Worm (Caenorhabditis elegans): ENCODE data around the gene kcnl-3.

- TF ChIP-seq unc-62 (GFP tag; optimal IDR thresholded peaks at IDR 0.05) (no peak), snpc-4 (tag; optimal IDR thresholded peaks at IDR 0.05) (no peak), blmp-1 (tag; optimal IDR thresholded peaks at IDR 0.05) (no peak), elt-1 (tag; optimal IDR thresholded peaks at IDR 0.05; ENCODE audit: borderline replicate concordance, insufficient read depth) (no peak), mep-1 (tag; optimal IDR thresholded peaks at IDR 0.05) (no peak), pha-4 (tag; optimal IDR thresholded peaks at IDR 0.05) (no peak), mab-5 (tag; optimal IDR thresholded peaks at IDR 0.05) (no peak)
Observed at ce11 chrX:5382778-5383177, 3.9 kb upstream of the kcnl-3 start.

Measured in whole organism, mixed stage, embryonic.